Worm (Caenorhabditis elegans) whole organism, dauer: Measurements from ENCODE around the gene ctns-1.

ENCODE experiments used
- unc-62 ChIP-seq: sonication (generic microtip); optimal IDR thresholded peaks from 2 replicates; lab custom pipeline; 2017; ENCODE audit warnings: missing biosample characterization, missing genetic modification reagents, missing genetic modification characterization

ctns-1 gene

ce11 chrII:8149930-8150329, 13.2 kb upstream of the ctns-1 start, which contains the start of gene F10B5.3:
Gene F10B5.3, minus strand, starts transcription at chrII:8150030.
- no peak for TF ChIP-seq unc-62 (GFP tag; lab: Kevin White, UChicago)

ce11 chrII:8144543-8144942, 7.8 kb upstream of the ctns-1 start, which contains the start of gene F10B5.2:
Gene F10B5.2, plus strand, starts transcription at chrII:8144762.
- TF ChIP-seq unc-62 (GFP tag; lab: Kevin White, UChicago): no peak

- no peak for TF ChIP-seq unc-62 (GFP tag; lab: Kevin White, UChicago)
Observed at ce11 chrII:8143278-8143931, 6.7 kb upstream of the ctns-1 start, which contains the start of the genes ints-11 and rpl-10. Gene ints-11, minus strand, starts transcription at chrII:8143478. Gene rpl-10, plus strand, starts transcription at chrII:8143881.

ce11 chrII:8141135-8141534, 4.4 kb upstream of the ctns-1 start:
- TF ChIP-seq unc-62 (GFP tag; lab: Kevin White, UChicago): no peak

DNA sequence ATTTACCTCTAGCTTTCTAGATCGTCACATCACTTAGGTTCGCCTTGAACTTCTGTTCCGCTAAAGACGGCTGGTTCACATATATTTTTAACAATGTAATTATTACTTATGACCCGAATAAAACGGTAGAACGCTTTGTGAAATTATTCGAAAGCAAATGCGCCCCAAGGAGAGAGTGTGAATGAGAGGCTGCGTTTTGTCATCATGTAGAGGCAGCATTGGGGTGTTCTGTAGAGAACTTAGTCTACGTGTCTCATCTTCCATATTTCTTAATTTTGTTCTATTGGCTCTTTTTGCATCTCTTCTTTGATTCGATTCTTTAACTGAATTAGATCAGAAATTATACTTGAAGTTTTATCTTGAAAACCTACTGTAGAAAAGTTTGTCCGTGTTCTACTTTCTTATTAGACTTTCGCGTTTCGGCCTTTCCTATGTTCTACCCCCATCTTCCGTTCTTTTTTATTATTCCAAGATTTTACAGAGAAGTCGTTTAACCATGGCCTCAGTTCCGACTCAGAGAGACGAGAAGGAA, 1.4 kb upstream of the ctns-1 start, which contains the start of gene cdc-48.2:
cdc-48.2 (plus strand) TSS at position 482 of the 532 bp plus-strand sequence.
- no peak for TF ChIP-seq unc-62 (GFP tag; lab: Kevin White, UChicago)

- TF ChIP-seq unc-62 (GFP tag; lab: Kevin White, UChicago): no peak
Observed at ce11 chrII:8137379-8137778, 661 bp upstream of the ctns-1 start.

- no peak for TF ChIP-seq unc-62 (GFP tag; lab: Kevin White, UChicago)
Observed at ce11 chrII:8135953-8136352, 765 bp downstream of the ctns-1 start.

DNA sequence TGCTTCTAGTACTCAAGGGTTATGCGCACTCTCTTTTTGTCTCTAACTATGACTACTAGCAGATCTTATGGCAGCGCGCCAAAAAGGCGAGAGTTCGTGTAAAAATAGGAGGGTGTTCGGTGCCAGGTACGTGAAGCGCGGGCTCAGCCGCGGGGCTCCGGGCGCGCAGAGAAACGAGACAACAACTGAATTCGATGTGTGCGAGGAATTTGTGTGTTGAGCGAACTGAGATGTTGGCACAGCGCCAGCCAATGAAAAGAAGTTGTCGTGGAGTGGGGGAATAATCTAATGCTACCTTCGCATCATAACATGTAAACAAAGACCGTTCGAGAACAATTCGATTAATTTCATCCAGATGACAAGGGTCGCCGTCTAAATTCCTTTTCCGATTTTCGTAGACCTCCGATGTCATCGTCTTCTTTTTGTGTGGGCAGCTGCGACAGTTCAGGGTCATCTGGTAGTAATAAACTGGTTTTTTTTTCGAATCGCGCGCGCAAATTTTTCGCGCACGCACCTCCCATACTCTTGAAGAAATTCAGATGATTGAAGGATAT, 5.2 kb downstream of the ctns-1 start:
- TF ChIP-seq unc-62 (GFP tag; lab: Kevin White, UChicago): no peak

DNA sequence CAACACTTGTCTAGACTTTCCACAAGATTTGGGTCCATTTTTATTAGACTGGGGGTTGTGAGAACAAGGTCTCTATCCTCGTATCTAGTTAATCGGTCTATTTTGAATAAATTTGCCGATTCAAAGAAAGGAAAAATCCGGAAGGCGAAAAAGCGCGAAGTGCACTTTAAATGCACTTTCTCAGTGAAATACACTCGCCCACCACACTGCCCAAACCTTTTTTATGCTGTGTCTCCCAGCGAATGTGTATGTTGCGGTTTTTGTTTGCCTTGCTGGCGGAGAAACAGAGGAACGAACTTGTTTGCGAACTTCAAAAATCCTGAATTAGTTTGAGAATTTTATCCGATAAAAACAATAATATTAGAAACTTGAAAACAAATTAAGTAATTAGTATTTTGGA, 5.9 kb downstream of the ctns-1 start:
- no peak for TF ChIP-seq unc-62 (GFP tag; lab: Kevin White, UChicago)

ce11 chrII:8129495-8130010, 7.2 kb downstream of the ctns-1 start, which contains the start of gene ulp-4:
Gene ulp-4, plus strand, starts transcription at chrII:8129960.
- TF ChIP-seq unc-62 (GFP tag; lab: Kevin White, UChicago): no peak

ce11 chrII:8129040-8129387, 7.7 kb downstream of the ctns-1 start:
- no peak for TF ChIP-seq unc-62 (GFP tag; lab: Kevin White, UChicago)

ce11 chrII:8128273-8129039, 8.3 kb downstream of the ctns-1 start:
- TF ChIP-seq unc-62 (GFP tag; lab: Kevin White, UChicago): no peak

DNA sequence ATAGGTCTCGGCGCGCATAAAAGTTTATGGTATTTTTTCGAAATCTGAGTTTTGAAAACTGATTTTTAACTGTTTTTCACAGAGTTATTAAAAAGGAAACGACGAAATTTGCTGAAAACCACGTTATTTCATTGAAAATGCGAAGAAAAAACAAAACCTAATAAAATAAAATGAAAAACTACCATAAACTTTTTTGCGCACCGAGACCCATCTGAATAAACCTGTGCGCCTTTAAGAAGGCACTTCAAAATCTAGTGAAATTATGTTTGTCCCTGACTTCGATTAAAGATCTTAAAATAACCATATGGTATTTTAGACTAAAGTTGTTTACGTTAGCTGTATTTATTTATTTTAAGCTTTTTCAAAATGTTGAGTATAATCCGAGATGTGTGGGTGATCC, 8.9 kb downstream of the ctns-1 start:
- no peak for TF ChIP-seq unc-62 (GFP tag; lab: Kevin White, UChicago)

DNA sequence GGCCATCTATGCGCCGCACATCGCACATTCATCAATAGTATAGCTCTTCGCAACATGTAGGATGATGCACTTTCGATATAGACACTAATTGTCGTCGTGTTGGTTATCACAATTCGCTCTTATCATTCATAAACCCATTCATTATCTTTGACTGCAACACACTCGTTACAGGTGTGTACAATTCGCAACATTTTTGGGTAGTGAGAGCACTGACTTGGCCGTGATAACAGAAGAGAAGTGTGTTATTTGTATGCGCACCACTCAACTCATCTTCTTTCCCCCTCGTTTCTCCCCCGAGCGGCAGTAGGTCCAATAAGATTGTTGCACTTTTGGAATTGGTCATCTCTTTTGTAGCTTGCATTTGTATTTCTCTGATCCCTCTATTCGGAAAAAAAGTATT, 9.4 kb downstream of the ctns-1 start:
- TF ChIP-seq unc-62 (GFP tag; lab: Kevin White, UChicago): no peak

- no peak for TF ChIP-seq unc-62 (GFP tag; lab: Kevin White, UChicago)
Observed at ce11 chrII:8126617-8127016, 10.1 kb downstream of the ctns-1 start.

DNA sequence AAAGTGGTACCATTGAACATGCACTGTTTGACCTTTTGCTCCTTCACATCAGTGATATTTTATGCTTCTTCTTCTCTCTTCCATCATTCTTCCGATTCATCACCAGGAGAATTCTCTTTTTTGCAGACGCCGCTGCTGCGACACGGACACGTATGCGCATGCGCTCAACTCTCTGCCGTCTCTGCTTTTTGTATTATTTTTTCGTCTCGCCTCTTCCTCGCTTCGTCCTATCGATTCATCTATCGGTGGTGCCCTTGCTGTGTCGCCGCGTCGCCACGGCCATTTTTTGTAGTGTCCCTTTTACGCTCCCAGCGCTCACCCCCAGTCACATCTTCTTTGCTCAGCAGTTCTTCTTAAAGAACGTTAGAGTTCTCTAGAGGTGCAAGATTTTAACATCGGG, 10.6 kb downstream of the ctns-1 start:
- no peak for TF ChIP-seq unc-62 (GFP tag; lab: Kevin White, UChicago)
